Worm (Caenorhabditis elegans) whole organism, L1 larva: ENCODE data around the gene R09H10.2.

Source experiments
- C04F5.9 ChIP-seq: sonication (generic microtip); optimal IDR thresholded peaks from 2 replicates; lab custom pipeline; 2016; ENCODE audit warnings: missing genetic modification characterization, missing compliant biosample characterization
- C16A3.4 ChIP-seq: fragments of 150-350 bp; optimal IDR thresholded peaks from 2 replicates; lab custom pipeline; 2014; ENCODE audit warnings: missing biosample characterization, missing genetic modification characterization
- F16B12.6 ChIP-seq: fragments of 150-350 bp; optimal IDR thresholded peaks from 2 replicates; lab custom pipeline; 2014; ENCODE audit warnings: missing biosample characterization, missing genetic modification characterization
- aha-1 ChIP-seq: fragments of 150-350 bp; optimal IDR thresholded peaks from 2 replicates; lab custom pipeline; 2014; ENCODE audit warnings: missing biosample characterization, missing genetic modification characterization
- aly-2 ChIP-seq: fragments of 150-350 bp; optimal IDR thresholded peaks from 2 replicates; lab custom pipeline; 2014; ENCODE audit warnings: missing biosample characterization, missing genetic modification characterization
- blmp-1 ChIP-seq: fragments of 150-350 bp; optimal IDR thresholded peaks from 2 replicates; lab custom pipeline; 2014; ENCODE audit warnings: missing biosample characterization, missing genetic modification characterization
- ceh-82 ChIP-seq, 3 experiments: fragments of 150-350 bp in 1 of 3; sonication (generic microtip) in 2 of 3; optimal IDR thresholded peaks; 2 replicates each; lab custom pipeline; 2014 to 2017; ENCODE audit warnings: missing biosample characterization in 3 of 3, missing genetic modification characterization in 3 of 3
- ceh-88 ChIP-seq: fragments of 200-800 bp; sonication (Bioruptor generic); IDR thresholded peaks from 2 replicates; pipeline ENCODE4 v1.3.6; 2022; ENCODE audit warnings: missing genetic modification characterization, missing compliant biosample characterization
- ceh-90 ChIP-seq: sonication (generic microtip); optimal IDR thresholded peaks from 2 replicates; lab custom pipeline; 2016; ENCODE audit warnings: missing genetic modification characterization, missing compliant biosample characterization
- dsc-1 ChIP-seq: sonication (generic microtip); optimal IDR thresholded peaks from 2 replicates; lab custom pipeline; 2016; ENCODE audit warnings: mild to moderate bottlenecking, missing genetic modification characterization, missing compliant biosample characterization
- efl-1 ChIP-seq, 4 experiments: fragments of 150-350 bp; optimal IDR thresholded peaks in 3 of 4; peaks in 1 of 4; 1 replicate in 1 of 4; 2 replicates in 3 of 4; lab custom pipeline; 2014; ENCODE audit warnings: missing biosample characterization in 2 of 4, missing genetic modification characterization in 2 of 4, missing genetic modification reagents in 2 of 4
- efl-3 ChIP-seq: fragments of 200-800 bp; sonication (Bioruptor generic); optimal IDR thresholded peaks from 2 replicates; lab custom pipeline; 2018; ENCODE audit warnings: mild to moderate bottlenecking, missing genetic modification characterization, missing compliant biosample characterization
- elt-2 ChIP-seq: sonication (generic microtip); optimal IDR thresholded peaks from 2 replicates; lab custom pipeline; 2016; ENCODE audit warnings: missing genetic modification characterization, mild to moderate bottlenecking, inconsistent platforms, missing compliant biosample characterization, missing genetic modification reagents
- elt-3 ChIP-seq, 6 experiments: fragments of 150-350 bp in 1 of 6; sonication (generic microtip); optimal IDR thresholded peaks; 2 replicates each; lab custom pipeline; 2017 to 2018; ENCODE audit warnings: missing biosample characterization in 6 of 6, missing genetic modification characterization in 6 of 6, inconsistent platforms in 1 of 6
- fkh-10 ChIP-seq: sonication (generic microtip); optimal IDR thresholded peaks from 2 replicates; lab custom pipeline; 2017; ENCODE audit warnings: missing biosample characterization, missing genetic modification reagents, missing genetic modification characterization
- fkh-4 ChIP-seq: sonication (generic microtip); optimal IDR thresholded peaks from 2 replicates; lab custom pipeline; 2016; ENCODE audit warnings: missing compliant biosample characterization, missing genetic modification characterization, borderline replicate concordance
- grh-1 ChIP-seq: fragments of 200-800 bp; sonication (Bioruptor generic); IDR thresholded peaks from 2 replicates; pipeline ENCODE4 v1.3.6; 2022; ENCODE audit warnings: missing genetic modification reagents, missing genetic modification characterization, missing compliant biosample characterization
- hlh-4 ChIP-seq: sonication (generic microtip); optimal IDR thresholded peaks from 2 replicates; lab custom pipeline; 2016; ENCODE audit warnings: mild to moderate bottlenecking, missing genetic modification characterization, missing compliant biosample characterization
- hpl-2 ChIP-seq: fragments of 150-350 bp; optimal IDR thresholded peaks from 2 replicates; lab custom pipeline; 2014; ENCODE audit warnings: missing biosample characterization, missing genetic modification reagents, missing genetic modification characterization
- jun-1 ChIP-seq: fragments of 150-350 bp; optimal IDR thresholded peaks from 2 replicates; lab custom pipeline; 2014; ENCODE audit warnings: missing biosample characterization, missing genetic modification reagents, missing genetic modification characterization
- lin-14 ChIP-seq: fragments of 200-800 bp; sonication (Bioruptor generic); optimal IDR thresholded peaks from 2 replicates; lab custom pipeline; 2018; ENCODE audit warnings: mild to moderate bottlenecking, missing genetic modification characterization, moderate library complexity, missing compliant biosample characterization
- lin-39 ChIP-seq: fragments of 150-350 bp; optimal IDR thresholded peaks from 2 replicates; lab custom pipeline; 2014; ENCODE audit warnings: missing biosample characterization, missing genetic modification reagents, missing genetic modification characterization
- lsy-2 ChIP-seq, 2 experiments: fragments of 150-350 bp; optimal IDR thresholded peaks; 2 replicates each; lab custom pipeline; 2014; ENCODE audit warnings: missing biosample characterization in 2 of 2, missing genetic modification characterization in 2 of 2
- mab-9 ChIP-seq: fragments of 200-800 bp; sonication (Bioruptor generic); IDR thresholded peaks from 2 replicates; pipeline ENCODE4 v1.3.6; 2022; ENCODE audit warnings: missing genetic modification reagents, missing genetic modification characterization, missing compliant biosample characterization
- mef-2 ChIP-seq: fragments of 150-350 bp; optimal IDR thresholded peaks from 2 replicates; lab custom pipeline; 2014; ENCODE audit warnings: missing biosample characterization, missing genetic modification characterization
- mep-1 ChIP-seq: fragments of 150-350 bp; optimal IDR thresholded peaks from 2 replicates; lab custom pipeline; 2014; ENCODE audit warnings: missing biosample characterization, missing genetic modification characterization
- nhr-12 ChIP-seq: sonication (generic microtip); optimal IDR thresholded peaks from 2 replicates; lab custom pipeline; 2017; ENCODE audit warnings: missing biosample characterization, missing genetic modification characterization
- nhr-19 ChIP-seq: fragments of 200-800 bp; sonication (Bioruptor generic); conservative IDR thresholded peaks from 2 replicates; pipeline ENCODE4 v1.3.6; 2022; ENCODE audit warnings: missing genetic modification characterization, missing compliant biosample characterization
- nhr-20 ChIP-seq: sonication (generic microtip); optimal IDR thresholded peaks from 2 replicates; lab custom pipeline; 2016; ENCODE audit warnings: mild to moderate bottlenecking, missing genetic modification characterization, missing compliant biosample characterization
- nhr-71 ChIP-seq: sonication (generic microtip); optimal IDR thresholded peaks from 2 replicates; lab custom pipeline; 2016; ENCODE audit warnings: mild to moderate bottlenecking, missing genetic modification characterization, moderate library complexity, missing compliant biosample characterization
- nhr-77 ChIP-seq: fragments of 150-350 bp; optimal IDR thresholded peaks from 2 replicates; lab custom pipeline; 2014; ENCODE audit warnings: missing biosample characterization, missing genetic modification characterization
- nhr-85 ChIP-seq: sonication (generic microtip); peaks from one replicate; lab custom pipeline; 2016; ENCODE audit warnings: missing genetic modification characterization, inconsistent platforms, missing compliant biosample characterization
- pax-3 ChIP-seq: fragments of 200-800 bp; sonication (Bioruptor generic); optimal IDR thresholded peaks from 2 replicates; lab custom pipeline; 2018; ENCODE audit warnings: mild to moderate bottlenecking, missing genetic modification characterization, moderate library complexity, missing compliant biosample characterization
- snpc-4 ChIP-seq: fragments of 150-350 bp; optimal IDR thresholded peaks from 2 replicates; lab custom pipeline; 2014; ENCODE audit warnings: missing biosample characterization, missing genetic modification characterization
- snu-23 ChIP-seq: sonication (generic microtip); optimal IDR thresholded peaks from 2 replicates; lab custom pipeline; 2016; ENCODE audit warnings: missing genetic modification characterization, missing compliant biosample characterization
- swsn-7 ChIP-seq: sonication (generic microtip); optimal IDR thresholded peaks from 2 replicates; lab custom pipeline; 2016; ENCODE audit warnings: missing genetic modification characterization, missing compliant biosample characterization
- tlp-1 ChIP-seq: fragments of 150-350 bp; optimal IDR thresholded peaks from 2 replicates; lab custom pipeline; 2014; ENCODE audit warnings: missing biosample characterization, missing genetic modification characterization
- unc-130 ChIP-seq: fragments of 150-350 bp; optimal IDR thresholded peaks from 2 replicates; lab custom pipeline; 2017; ENCODE audit warnings: missing biosample characterization, missing genetic modification characterization, inconsistent platforms
- vab-15 ChIP-seq: sonication (generic microtip); optimal IDR thresholded peaks from 2 replicates; lab custom pipeline; 2017; ENCODE audit warnings: missing genotype, mild to moderate bottlenecking, missing genetic modification characterization, missing compliant biosample characterization
- ztf-4 ChIP-seq: fragments of 150-350 bp; optimal IDR thresholded peaks from 2 replicates; lab custom pipeline; 2014; ENCODE audit warnings: missing biosample characterization, missing genetic modification characterization

R09H10.2 gene

ce11 chrIV:10593570-10593969 is 9.2 kb upstream of the R09H10.2 start, which contains the start of gene C43F9.7:
C43F9.7 (minus strand) TSS chrIV:10593670.
- TF ChIP-seq snu-23 (GFP tag; lab: Kevin White, UChicago) = no peak
- no peak for TF ChIP-seq efl-3 (GFP tag; lab: Kevin White, UChicago)
- peak; percentile 24 for TF ChIP-seq dsc-1
- no peak for TF ChIP-seq vab-15 (tag; lab: Kevin White, UChicago)

- TF ChIP-seq efl-3 (GFP tag; lab: Kevin White, UChicago) = no peak
- no peak for TF ChIP-seq lin-39 (tag; lab: Kevin White, UChicago)
- TF ChIP-seq tlp-1 (tag; lab: Kevin White, UChicago) = no peak
- no peak for TF ChIP-seq mef-2 (tag; lab: Kevin White, UChicago)
- TF ChIP-seq hlh-4 (tag; lab: Kevin White, UChicago) = no peak
- TF ChIP-seq nhr-71 = no peak
- no peak for TF ChIP-seq F16B12.6 (tag; lab: Kevin White, UChicago)
- no peak for TF ChIP-seq swsn-7 (tag; lab: Kevin White, UChicago)
- TF ChIP-seq vab-15 (tag; lab: Kevin White, UChicago) = no peak
- TF ChIP-seq dsc-1 = no peak
- no peak for TF ChIP-seq nhr-19 (GFP tag; lab: Robert Waterston, UW)
- no peak for TF ChIP-seq C16A3.4
- TF ChIP-seq lsy-2 (tag; optimal IDR thresholded peaks at IDR 0.05; lab: Kevin White, UChicago) = no peak
- TF ChIP-seq mep-1 (tag; lab: Kevin White, UChicago) = no peak
- no peak for TF ChIP-seq lin-14 (GFP tag; lab: Kevin White, UChicago)
- no peak for TF ChIP-seq fkh-10
- no peak for TF ChIP-seq nhr-12
- TF ChIP-seq aly-2 (tag; lab: Kevin White, UChicago) = no peak
These were observed 6.2 kb upstream of the R09H10.2 start, which contains the start of gene C43F9.11 for ce11 chrIV:10596505-10596904. C43F9.11 (plus strand) TSS chrIV:10596805.

ce11 chrIV:10599983-10600382 is 2.8 kb upstream of the R09H10.2 start, which contains the start of gene R09H10.1:
R09H10.1 (plus strand) TSS chrIV:10600283.
- no peak for TF ChIP-seq lsy-2 (tag; optimal IDR thresholded peaks at IDR 0.05; lab: Kevin White, UChicago)
- no peak for TF ChIP-seq fkh-4
- TF ChIP-seq aly-2 (tag; lab: Kevin White, UChicago) = no peak
- no peak for TF ChIP-seq ceh-90
- TF ChIP-seq pax-3 (tag; lab: Kevin White, UChicago) = no peak
- no peak for TF ChIP-seq swsn-7 (tag; lab: Kevin White, UChicago)
- TF ChIP-seq ztf-4 (tag; lab: Kevin White, UChicago) = no peak
- TF ChIP-seq C16A3.4 = no peak
- no peak for TF ChIP-seq nhr-77 (tag; lab: Kevin White, UChicago)
- no peak for TF ChIP-seq ceh-88 (GFP tag; lab: Robert Waterston, UW)
- TF ChIP-seq grh-1 (GFP tag; lab: Robert Waterston, UW) = no peak

ce11 chrIV:10606575-10607080 is 3.9 kb downstream of the R09H10.2 start, which contains the start of gene R09H10.3:
R09H10.3 (plus strand) TSS chrIV:10607030.
- TF ChIP-seq aha-1 (tag; lab: Kevin White, UChicago) (no peak), efl-1 (optimal IDR thresholded peaks at IDR 0.05; lab: Kevin White, UChicago) (no peak), efl-1 (GFP tag; optimal IDR thresholded peaks at IDR 0.05 in 1 of 2; lab: Kevin White, UChicago) (peak in 1 of 2 experiments; percentile 17), elt-2 (tag; lab: Kevin White, UChicago) (peak; percentile 52), jun-1 (tag; lab: Kevin White, UChicago) (no peak), snu-23 (GFP tag; lab: Kevin White, UChicago) (no peak)

- no peak for TF ChIP-seq ceh-90
- TF ChIP-seq nhr-77 (tag; lab: Kevin White, UChicago) = no peak
- TF ChIP-seq fkh-10 = no peak
These were observed 5.5 kb downstream of the R09H10.2 start, which contains the start of gene R09H10.6 for ce11 chrIV:10608275-10608674. R09H10.6 (plus strand) TSS chrIV:10608575.

- TF ChIP-seq pax-3 (tag; lab: Kevin White, UChicago) (no peak), elt-3 (tag; optimal IDR thresholded peaks at IDR 0.05; lab: Kevin White, UChicago) (peak in 5 of 6 experiments; percentile 46 to 79 (median 61)), jun-1 (tag; lab: Kevin White, UChicago) (no peak), blmp-1 (tag; lab: Kevin White, UChicago) (peak; percentile 55), nhr-77 (tag; lab: Kevin White, UChicago) (no peak), ceh-82 (tag; optimal IDR thresholded peaks at IDR 0.05; lab: Kevin White, UChicago) (no peak), nhr-12 (no peak), ceh-88 (GFP tag; lab: Robert Waterston, UW) (no peak), lin-39 (tag; lab: Kevin White, UChicago) (no peak), C04F5.9 (tag; lab: Kevin White, UChicago) (no peak), lin-14 (GFP tag; lab: Kevin White, UChicago) (peak; percentile 51), nhr-85 (tag; lab: Kevin White, UChicago) (peak; percentile 80), nhr-20 (tag; lab: Kevin White, UChicago) (peak; percentile 21), fkh-10 (no peak), unc-130 (tag; lab: Kevin White, UChicago) (no peak), mab-9 (GFP tag; lab: Robert Waterston, UW) (no peak), aha-1 (tag; lab: Kevin White, UChicago) (no peak), lsy-2 (tag; optimal IDR thresholded peaks at IDR 0.05; lab: Kevin White, UChicago) (no peak), hpl-2 (GFP tag; lab: Kevin White, UChicago) (no peak), snpc-4 (tag; lab: Kevin White, UChicago) (no peak)
These were observed 7.2 kb downstream of the R09H10.2 start for ce11 chrIV:10609920-10610319.
